Fruit fly (Drosophila melanogaster) whole organism, embryonic: ENCODE data around the gene CG9444.

ENCODE experiments used
- CG10209 ChIP-seq: fragments of 200-800 bp; sonication (Bioruptor generic); optimal IDR thresholded peaks from 3 replicates; lab custom pipeline; 2017; ENCODE audit warnings: missing biosample characterization, mild to moderate bottlenecking, missing genetic modification characterization, missing genetic modification reagents
- CG10366 ChIP-seq: fragments of 200-800 bp; sonication (Bioruptor generic); IDR thresholded peaks from 2 replicates; pipeline ENCODE4 v1.3.6; 2022; ENCODE audit warnings: missing biosample characterization, missing genetic modification characterization
- CG11560 ChIP-seq: fragments of 200-800 bp; sonication (Bioruptor generic); IDR thresholded peaks from 3 replicates; pipeline ENCODE4 v1.3.6; 2022; ENCODE audit warnings: missing biosample characterization, missing genetic modification characterization
- CG12236 ChIP-seq: fragments of 200-800 bp; sonication (Bioruptor generic); optimal IDR thresholded peaks from 2 replicates; lab custom pipeline; 2016; ENCODE audit warnings: missing biosample characterization, missing genetic modification characterization
- CG6689 ChIP-seq: fragments of 200-800 bp; sonication (Bioruptor generic); IDR thresholded peaks from 2 replicates; pipeline ENCODE4 v1.3.6; 2022; ENCODE audit warnings: missing biosample characterization, missing genetic modification characterization
- Lpt ChIP-seq: fragments of >200 bp; optimal IDR thresholded peaks from 2 replicates; lab custom pipeline; 2018; ENCODE audit warnings: missing biosample characterization, missing genetic modification characterization
- jumu ChIP-seq: fragments of 200-800 bp; sonication (Bioruptor generic); optimal IDR thresholded peaks from 3 replicates; lab custom pipeline; 2016; ENCODE audit warnings: missing biosample characterization, missing genetic modification characterization
- rib ChIP-seq: fragments of 200-800 bp; sonication (Bioruptor generic); IDR thresholded peaks from 2 replicates; pipeline ENCODE4 v1.3.6; 2022; ENCODE audit warnings: missing biosample characterization, missing genetic modification characterization

dm6 chr3R:9704183-9705007 lies 20.3 kb upstream of the CG9444 start:
- TF ChIP-seq CG10209 (GFP tag; lab: Kevin White, UChicago): no peak
- TF ChIP-seq rib (GFP tag; lab: Robert Waterston, UW): no peak
- no peak for TF ChIP-seq CG12236 (GFP tag; lab: Kevin White, UChicago)
- no peak for TF ChIP-seq CG11560 (tag; lab: Robert Waterston, UW)
- TF ChIP-seq CG6689: no peak
- TF ChIP-seq jumu (GFP tag; lab: Kevin White, UChicago): no peak
- TF ChIP-seq Lpt (GFP tag; lab: Kevin White, UChicago): no peak
- TF ChIP-seq CG10366 (GFP tag; lab: Robert Waterston, UW): no peak
